Worm (Caenorhabditis elegans): ENCODE measurements around the gene C55C3.3.

C55C3.3 gene

DNA sequence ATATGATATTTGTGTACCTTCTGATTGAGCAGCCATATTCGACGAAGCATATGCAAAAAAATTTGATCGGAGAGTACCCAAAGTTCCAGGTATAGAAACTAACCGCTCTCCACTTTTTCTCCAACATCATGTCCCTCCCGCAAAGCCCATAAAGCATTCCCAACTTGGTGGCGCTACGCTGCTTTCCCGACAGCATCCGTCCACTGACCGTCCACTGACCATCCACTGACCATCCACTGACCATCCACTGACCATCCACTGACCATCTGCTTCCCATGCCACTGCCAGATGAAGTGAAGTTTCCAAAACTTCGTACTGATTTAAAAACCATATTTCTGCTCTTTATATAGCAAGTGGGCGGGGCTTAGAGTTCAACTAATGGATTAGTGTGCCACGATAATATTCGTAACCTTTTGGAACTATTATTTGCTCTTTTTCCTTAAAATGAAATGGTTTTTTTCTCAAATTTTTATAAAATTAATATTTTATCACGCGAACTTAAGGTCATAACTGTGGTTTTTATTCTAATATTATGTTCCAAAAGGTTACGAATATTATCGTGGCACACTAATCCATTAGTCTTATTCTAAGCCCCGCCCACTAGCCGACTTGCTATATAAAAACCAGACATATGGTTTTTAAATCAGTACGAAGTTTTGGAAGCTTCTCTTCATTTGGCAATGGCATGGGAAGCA lies 5.4 kb downstream of the C55C3.3 start, which contains the start of gene C55C3.8:
Gene C55C3.8 (plus strand): TSS at position 645 of the 695 bp plus-strand sequence.
- no peak for TF ChIP-seq ces-1 (GFP tag; optimal IDR thresholded peaks at IDR 0.05)

DNA sequence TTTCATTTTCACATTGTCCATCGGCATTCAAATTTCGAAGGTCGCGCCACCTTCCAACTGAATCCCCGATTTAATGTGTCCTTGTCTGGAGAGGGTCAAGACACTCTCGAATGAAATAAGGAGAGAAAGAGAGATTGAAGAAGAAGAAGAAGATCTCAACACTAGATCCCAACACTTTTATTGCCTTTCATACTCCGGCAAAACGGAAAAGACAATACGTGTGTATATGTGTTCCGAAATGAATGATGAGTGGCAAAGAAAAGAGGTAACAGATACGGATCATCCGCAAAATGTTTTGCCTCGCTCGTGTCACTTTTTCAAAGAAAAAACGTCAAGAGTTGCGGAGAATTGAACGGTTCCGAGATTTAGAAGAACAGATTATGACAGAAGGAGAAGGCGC lies 15.3 kb downstream of the C55C3.3 start:
- TF ChIP-seq blmp-1 (tag; optimal IDR thresholded peaks at IDR 0.05): peak; percentile 63
- TF ChIP-seq snpc-4 (tag; optimal IDR thresholded peaks at IDR 0.05): no peak
- peak; percentile 67 for TF ChIP-seq elt-1 (tag; optimal IDR thresholded peaks at IDR 0.05; ENCODE audit: borderline replicate concordance, insufficient read depth)
- TF ChIP-seq mab-5 (tag; optimal IDR thresholded peaks at IDR 0.05): no peak
- peak; percentile 16 for TF ChIP-seq ham-2 (GFP tag; optimal IDR thresholded peaks at IDR 0.05)
- TF ChIP-seq unc-62 (GFP tag; optimal IDR thresholded peaks at IDR 0.05): peak; percentile 82
- TF ChIP-seq ceh-39 (tag; optimal IDR thresholded peaks at IDR 0.05): no peak
- no peak for TF ChIP-seq elt-3 (tag; optimal IDR thresholded peaks at IDR 0.05)
- TF ChIP-seq unc-39 (tag; optimal IDR thresholded peaks at IDR 0.05): no peak
- TF ChIP-seq tbx-8 (GFP tag; optimal IDR thresholded peaks at IDR 0.05): no peak
- no peak for TF ChIP-seq ces-1 (GFP tag; optimal IDR thresholded peaks at IDR 0.05)
- no peak for TF ChIP-seq nhr-237 (tag; optimal IDR thresholded peaks at IDR 0.05)
- no peak for TF ChIP-seq mep-1 (tag; optimal IDR thresholded peaks at IDR 0.05)

DNA sequence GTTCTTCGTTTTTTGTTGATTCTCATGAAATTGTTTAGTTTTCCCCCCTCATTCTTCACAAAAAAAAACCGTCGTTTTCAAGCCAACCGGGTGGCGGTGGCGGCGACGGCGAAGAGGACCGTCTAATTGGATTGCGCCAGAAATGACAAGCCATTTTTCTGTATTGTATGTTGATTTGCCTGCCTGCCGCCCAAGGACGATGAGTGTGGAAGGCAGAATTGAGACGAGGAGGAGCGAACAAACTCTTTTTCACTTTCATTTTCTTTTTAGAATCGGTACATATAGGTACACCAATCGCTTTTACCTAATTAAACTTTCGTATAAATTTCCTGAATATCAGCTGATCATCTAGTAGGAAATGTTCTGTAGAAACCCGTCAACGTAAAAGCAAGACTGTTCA lies 16.6 kb downstream of the C55C3.3 start:
- TF ChIP-seq lsy-2 (tag; optimal IDR thresholded peaks at IDR 0.05) (no peak), ham-2 (GFP tag; optimal IDR thresholded peaks at IDR 0.05) (peak; percentile 1), pha-4 (tag; optimal IDR thresholded peaks at IDR 0.05) (no peak)

DNA sequence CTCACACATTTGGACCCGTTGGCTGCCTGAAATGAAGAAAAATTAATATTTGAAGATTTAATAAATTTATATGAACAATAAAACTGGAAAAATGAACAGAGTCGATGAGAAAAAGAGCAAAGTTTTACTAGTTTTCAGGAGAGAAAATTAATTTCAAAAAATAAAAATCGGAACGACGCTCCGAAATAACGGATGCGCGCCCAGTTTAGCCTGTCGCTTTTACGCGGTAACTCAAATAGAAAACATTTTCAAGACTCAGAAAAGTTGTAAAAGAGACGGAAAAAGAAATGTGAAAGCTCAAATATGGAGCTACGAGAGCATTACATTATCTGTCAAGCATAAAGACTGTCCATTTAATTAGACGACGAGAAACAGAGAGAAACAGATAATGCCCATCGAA lies 18.4 kb downstream of the C55C3.3 start, which contains the start of the genes C55C3.73 and perm-5:
Gene C55C3.73 (minus strand): TSS at position 9 of the 400 bp plus-strand sequence.
Gene perm-5 (minus strand): TSS at position 26 of the 400 bp plus-strand sequence.
- TF ChIP-seq sem-2 (GFP tag; optimal IDR thresholded peaks at IDR 0.05): no peak
- TF ChIP-seq unc-39 (tag; optimal IDR thresholded peaks at IDR 0.05): no peak
- TF ChIP-seq blmp-1 (tag; optimal IDR thresholded peaks at IDR 0.05): no peak
- no peak for TF ChIP-seq flh-1 (GFP tag; optimal IDR thresholded peaks at IDR 0.05)
- no peak for TF ChIP-seq pha-4 (tag; optimal IDR thresholded peaks at IDR 0.05)
- TF ChIP-seq drap-1 (GFP tag; optimal IDR thresholded peaks at IDR 0.05): no peak
- no peak for TF ChIP-seq snpc-4 (tag; optimal IDR thresholded peaks at IDR 0.05)

DNA sequence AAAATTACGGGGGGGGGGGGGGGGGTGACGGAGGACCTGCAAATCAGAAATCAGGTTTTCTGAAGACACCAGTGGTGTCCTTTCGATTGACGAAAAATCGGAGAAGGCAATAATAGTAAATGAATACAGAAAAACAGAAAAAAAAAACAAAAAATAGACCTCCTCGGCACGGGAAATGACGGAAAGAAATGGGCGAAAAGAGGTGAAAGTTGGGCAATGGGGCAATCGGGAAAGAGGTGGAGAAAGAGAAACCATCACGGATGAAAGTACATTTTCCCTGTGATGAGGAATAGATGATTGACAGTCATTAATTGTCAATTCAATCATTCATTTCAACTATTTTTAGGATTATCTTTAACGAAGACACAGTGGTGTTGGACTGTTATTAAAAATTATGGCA lies 18.8 kb downstream of the C55C3.3 start:
- TF ChIP-seq blmp-1 (tag; optimal IDR thresholded peaks at IDR 0.05) (peak; percentile 67), mab-5 (tag; optimal IDR thresholded peaks at IDR 0.05) (no peak)

DNA sequence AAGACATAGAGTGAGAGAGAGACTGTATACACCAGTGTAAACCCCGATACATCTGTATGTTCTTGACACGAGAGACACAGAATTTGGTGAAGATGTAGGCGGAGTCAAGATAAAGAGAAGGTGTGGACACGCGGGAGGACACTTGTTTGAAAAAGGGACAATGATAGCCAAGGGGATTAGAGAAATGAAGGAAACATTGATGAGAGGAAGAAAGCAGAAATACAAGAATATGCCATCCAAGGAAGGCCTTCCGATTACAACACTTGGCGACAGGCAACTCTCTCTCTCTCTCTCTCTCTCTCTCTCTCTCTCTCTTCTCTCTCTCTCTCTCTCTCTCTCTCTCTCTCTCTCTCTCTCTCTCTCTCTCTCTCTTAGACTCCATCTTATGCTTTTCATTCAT lies 21.5 kb downstream of the C55C3.3 start:
- TF ChIP-seq sptf-1 (tag; optimal IDR thresholded peaks at IDR 0.05) (no peak), elt-1 (tag; optimal IDR thresholded peaks at IDR 0.05; ENCODE audit: borderline replicate concordance, insufficient read depth) (peak; percentile 15)

DNA sequence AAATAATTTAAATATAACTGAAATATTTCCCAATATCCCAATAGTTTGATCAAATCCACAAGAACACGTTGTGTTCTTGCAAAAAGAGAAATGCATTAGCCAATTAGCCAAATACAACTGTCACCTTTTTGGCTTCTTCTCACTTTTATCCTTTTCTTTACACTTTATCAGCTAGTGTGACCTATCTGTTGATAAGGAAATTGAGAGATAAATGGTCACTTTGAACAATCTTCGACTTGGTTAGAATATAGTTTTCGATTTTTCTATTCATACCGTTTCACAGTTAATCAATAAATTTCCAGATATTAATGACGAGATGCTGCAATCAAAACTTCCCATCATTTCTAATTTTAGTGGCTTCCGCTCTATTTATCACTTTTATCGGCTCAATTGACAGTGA lies 23.7 kb downstream of the C55C3.3 start, which contains the start of gene C55C3.1:
Gene C55C3.1 (plus strand): TSS at position 301 of the 400 bp plus-strand sequence.
- TF ChIP-seq ham-2 (GFP tag; optimal IDR thresholded peaks at IDR 0.05) (no peak), nhr-2 (tag; optimal IDR thresholded peaks at IDR 0.05) (no peak), zip-8 (tag; optimal IDR thresholded peaks at IDR 0.05) (no peak), ceh-43 (GFP tag; optimal IDR thresholded peaks at IDR 0.05) (no peak), mls-2 (tag; optimal IDR thresholded peaks at IDR 0.05) (no peak), M03D4.4 (tag; optimal IDR thresholded peaks at IDR 0.05) (no peak), elt-1 (tag; optimal IDR thresholded peaks at IDR 0.05; ENCODE audit: borderline replicate concordance, insufficient read depth) (no peak), nhr-28 (tag; optimal IDR thresholded peaks at IDR 0.05) (no peak), unc-120 (tag; optimal IDR thresholded peaks at IDR 0.05; ENCODE audit: poor library complexity, severe bottlenecking) (no peak), snpc-4 (tag; optimal IDR thresholded peaks at IDR 0.05) (no peak), sptf-1 (tag; optimal IDR thresholded peaks at IDR 0.05) (no peak), nhr-237 (tag; optimal IDR thresholded peaks at IDR 0.05) (no peak)

Measured in whole organism, mixed stage, embryonic.